Fruit fly (Drosophila melanogaster) ovary, adult (tissue): Measurements from ENCODE around the gene CG12784.

Source experiments
- CG17801 ChIP-seq: fragments of 200-800 bp; optimal IDR thresholded peaks from 2 replicates; lab custom pipeline; 2019; ENCODE audit warnings: missing biosample characterization, mild to moderate bottlenecking, missing genetic modification characterization, moderate library complexity; ENCODE audit not compliant: partially characterized antibody

Gene CG12784

dm6 chr3R:15802006-15802405 lies 39.1 kb downstream of the CG12784 start, which contains the start of gene CG9593:
CG9593 (plus strand) TSS chr3R:15802275.
- no peak for TF ChIP-seq CG17801 (GFP tag; lab: Kevin White, UChicago)

- TF ChIP-seq CG17801 (GFP tag; lab: Kevin White, UChicago) = peak; percentile 49
Observed at dm6 chr3R:15803502-15804461, 40.9 kb downstream of the CG12784 start, which contains the start of gene alpha-Man-IIb. alpha-Man-IIb (plus strand) TSS chr3R:15804248.

- no peak for TF ChIP-seq CG17801 (GFP tag; lab: Kevin White, UChicago)
Observed at dm6 chr3R:15804678-15805077, 41.8 kb downstream of the CG12784 start.

dm6 chr3R:15806341-15806740 lies 43.4 kb downstream of the CG12784 start:
- TF ChIP-seq CG17801 (GFP tag; lab: Kevin White, UChicago) = no peak

dm6 chr3R:15807306-15807705 lies 44.4 kb downstream of the CG12784 start:
- TF ChIP-seq CG17801 (GFP tag; lab: Kevin White, UChicago) = no peak

dm6 chr3R:15807877-15808381 lies 45.0 kb downstream of the CG12784 start:
- no peak for TF ChIP-seq CG17801 (GFP tag; lab: Kevin White, UChicago)

dm6 chr3R:15810369-15810768 lies 47.5 kb downstream of the CG12784 start:
- TF ChIP-seq CG17801 (GFP tag; lab: Kevin White, UChicago) = no peak
